Worm (Caenorhabditis elegans) whole organism, L3 larva: ENCODE data around the gene gldi-10.

Source experiments
- ceh-16 ChIP-seq: sonication (generic microtip); optimal IDR thresholded peaks from 2 replicates; lab custom pipeline; 2017; ENCODE audit warnings: missing biosample characterization, missing genetic modification characterization
- fkh-10 ChIP-seq: sonication (generic microtip); optimal IDR thresholded peaks from 2 replicates; lab custom pipeline; 2017; ENCODE audit warnings: missing biosample characterization, missing genetic modification reagents, missing genetic modification characterization
- nhr-12 ChIP-seq: fragments of 150-350 bp; optimal IDR thresholded peaks from 2 replicates; lab custom pipeline; 2014; ENCODE audit warnings: missing biosample characterization, missing genetic modification characterization
- nhr-28 ChIP-seq: fragments of 150-350 bp; optimal IDR thresholded peaks from 2 replicates; lab custom pipeline; 2014; ENCODE audit warnings: missing biosample characterization, missing genetic modification characterization
- nhr-76 ChIP-seq: fragments of 150-350 bp; sonication (generic microtip); optimal IDR thresholded peaks from 5 replicates; lab custom pipeline; 2014; ENCODE audit warnings: missing biosample characterization, missing genetic modification characterization

- TF ChIP-seq fkh-10 (GFP tag; lab: Kevin White, UChicago) (no peak), nhr-12 (tag; lab: Kevin White, UChicago) (no peak), nhr-28 (tag; lab: Kevin White, UChicago) (no peak), nhr-76 (tag; lab: Kevin White, UChicago) (no peak), ceh-16 (tag; lab: Kevin White, UChicago) (no peak)
Observed at ce11 chrIV:9093932-9094331, 5.1 kb upstream of the gldi-10 start, which contains the start of gene lpl-1.
